Worm (Caenorhabditis elegans) whole organism, L2 larva: ENCODE results near the gene col-75.

ENCODE experiments used
- R02D3.7 ChIP-seq: fragments of 150-350 bp; optimal IDR thresholded peaks from 2 replicates; lab custom pipeline; 2014; ENCODE audit warnings: missing biosample characterization, missing genetic modification characterization
- Y55F3AM.14 ChIP-seq: fragments of 200-800 bp; sonication (Bioruptor generic); optimal IDR thresholded peaks from 2 replicates; lab custom pipeline; 2018; ENCODE audit warnings: mild to moderate bottlenecking, missing genetic modification characterization, missing compliant biosample characterization
- ZK546.5 ChIP-seq: sonication (generic microtip); optimal IDR thresholded peaks from 2 replicates; lab custom pipeline; 2017; ENCODE audit warnings: missing biosample characterization, missing genetic modification characterization
- aly-2 ChIP-seq: fragments of 150-350 bp; optimal IDR thresholded peaks from 2 replicates; lab custom pipeline; 2014; ENCODE audit warnings: missing biosample characterization, missing genetic modification characterization
- blmp-1 ChIP-seq: sonication (generic microtip); optimal IDR thresholded peaks from 2 replicates; lab custom pipeline; 2017; ENCODE audit warnings: missing genetic modification characterization, mild to moderate bottlenecking, missing compliant biosample characterization, antibody characterized with exemption, moderate library complexity; ENCODE audit not compliant: insufficient read depth
- ceh-82 ChIP-seq: fragments of 150-350 bp; optimal IDR thresholded peaks from 2 replicates; lab custom pipeline; 2014; ENCODE audit warnings: missing biosample characterization, missing genetic modification characterization
- crh-2 ChIP-seq: sonication (generic microtip); optimal IDR thresholded peaks from 2 replicates; lab custom pipeline; 2017; ENCODE audit warnings: missing biosample characterization, missing genetic modification characterization
- dmd-4 ChIP-seq: sonication (generic microtip); optimal IDR thresholded peaks from 2 replicates; lab custom pipeline; 2017; ENCODE audit warnings: missing biosample characterization, missing genetic modification characterization
- egl-27 ChIP-seq: sonication (generic microtip); optimal IDR thresholded peaks from 3 replicates; lab custom pipeline; 2017; ENCODE audit warnings: missing biosample characterization, missing genetic modification reagents, missing genetic modification characterization
- elt-1 ChIP-seq: fragments of 150-350 bp; optimal IDR thresholded peaks from 2 replicates; lab custom pipeline; 2014; ENCODE audit warnings: missing biosample characterization, missing genetic modification characterization
- fos-1 ChIP-seq: fragments of 150-350 bp; optimal IDR thresholded peaks from 2 replicates; lab custom pipeline; 2014; ENCODE audit warnings: missing biosample characterization, missing genetic modification characterization
- gmeb-1 ChIP-seq: fragments of 150-350 bp; optimal IDR thresholded peaks from 2 replicates; lab custom pipeline; 2014; ENCODE audit warnings: missing biosample characterization, missing genetic modification characterization
- lin-13 ChIP-seq: fragments of 150-350 bp; optimal IDR thresholded peaks from 2 replicates; lab custom pipeline; 2014; ENCODE audit warnings: missing biosample characterization, missing genetic modification reagents, missing genetic modification characterization
- lsy-2 ChIP-seq, 2 experiments: fragments of 150-350 bp in 1 of 2; sonication (generic microtip) in 1 of 2; optimal IDR thresholded peaks; 2 replicates each; lab custom pipeline; 2014 to 2017; ENCODE audit warnings: missing biosample characterization in 2 of 2, missing genetic modification characterization in 2 of 2
- mab-5 ChIP-seq: fragments of 150-350 bp; optimal IDR thresholded peaks from 2 replicates; lab custom pipeline; 2014; ENCODE audit warnings: missing biosample characterization, missing genetic modification characterization
- mbf-1 ChIP-seq: sonication (generic microtip); optimal IDR thresholded peaks from 2 replicates; lab custom pipeline; 2017; ENCODE audit warnings: missing biosample characterization, missing genetic modification characterization
- mdl-1 ChIP-seq, 2 experiments: fragments of 150-350 bp in 1 of 2; sonication (generic microtip) in 1 of 2; optimal IDR thresholded peaks; 2 replicates each; lab custom pipeline; 2017; ENCODE audit warnings: missing biosample characterization in 2 of 2, missing genetic modification characterization in 2 of 2
- nhr-11 ChIP-seq: fragments of 150-350 bp; optimal IDR thresholded peaks from 2 replicates; lab custom pipeline; 2014; ENCODE audit warnings: missing biosample characterization, missing genetic modification characterization
- nhr-129 ChIP-seq: fragments of 150-350 bp; optimal IDR thresholded peaks from 2 replicates; lab custom pipeline; 2014; ENCODE audit warnings: missing biosample characterization, missing genetic modification characterization
- nhr-21 ChIP-seq: fragments of 150-350 bp; optimal IDR thresholded peaks from 2 replicates; lab custom pipeline; 2014; ENCODE audit warnings: missing biosample characterization, missing genetic modification characterization
- nhr-23 ChIP-seq: fragments of 150-350 bp; optimal IDR thresholded peaks from 2 replicates; lab custom pipeline; 2014; ENCODE audit warnings: missing biosample characterization, missing genetic modification reagents, missing genetic modification characterization
- nhr-237 ChIP-seq: fragments of 150-350 bp; optimal IDR thresholded peaks from 2 replicates; lab custom pipeline; 2014; ENCODE audit warnings: missing biosample characterization, missing genetic modification characterization
- nhr-25 ChIP-seq: fragments of 150-350 bp; sonication (generic microtip); optimal IDR thresholded peaks from 3 replicates; lab custom pipeline; 2014; ENCODE audit warnings: missing biosample characterization, missing genetic modification characterization
- nhr-6 ChIP-seq: fragments of 150-350 bp; optimal IDR thresholded peaks from 2 replicates; lab custom pipeline; 2014; ENCODE audit warnings: missing biosample characterization, missing genetic modification characterization
- nhr-77 ChIP-seq: fragments of 150-350 bp; optimal IDR thresholded peaks from 2 replicates; lab custom pipeline; 2014; ENCODE audit warnings: missing biosample characterization, missing genetic modification characterization
- peb-1 ChIP-seq: fragments of 150-350 bp; optimal IDR thresholded peaks from 2 replicates; lab custom pipeline; 2014; ENCODE audit warnings: missing biosample characterization, missing genetic modification characterization
- sem-4 ChIP-seq: fragments of 150-350 bp; optimal IDR thresholded peaks from 2 replicates; lab custom pipeline; 2014; ENCODE audit warnings: missing biosample characterization, missing genetic modification reagents, missing genetic modification characterization
- sma-3 ChIP-seq: sonication (generic microtip); optimal IDR thresholded peaks from 2 replicates; lab custom pipeline; 2016; ENCODE audit warnings: missing genetic modification reagents, missing genetic modification characterization, missing compliant biosample characterization
- sma-9 ChIP-seq, 2 experiments: fragments of 150-350 bp in 1 of 2; sonication (generic microtip) in 1 of 2; optimal IDR thresholded peaks; 2 replicates each; lab custom pipeline; 2014 to 2016; ENCODE audit warnings: missing genetic modification characterization in 2 of 2, mild to moderate bottlenecking in 1 of 2, missing biosample characterization in 1 of 2, missing compliant biosample characterization in 1 of 2, missing genetic modification reagents in 1 of 2, moderate library complexity in 1 of 2
- snpc-4 ChIP-seq: fragments of 150-350 bp; optimal IDR thresholded peaks from 2 replicates; lab custom pipeline; 2014; ENCODE audit warnings: missing biosample characterization, missing genetic modification characterization
- unc-62 ChIP-seq: fragments of 150-350 bp; optimal IDR thresholded peaks from 2 replicates; lab custom pipeline; 2014; ENCODE audit warnings: missing biosample characterization, missing genetic modification reagents, missing genetic modification characterization
- ztf-11 ChIP-seq: sonication (generic microtip); optimal IDR thresholded peaks from 2 replicates; lab custom pipeline; 2017; ENCODE audit warnings: missing biosample characterization, missing genetic modification characterization
- ztf-4 ChIP-seq: fragments of 150-350 bp; optimal IDR thresholded peaks from 2 replicates; lab custom pipeline; 2014; ENCODE audit warnings: missing biosample characterization, missing genetic modification characterization

Gene col-75

ce11 chrII:6425993-6426392, at the start of gene col-75:
TSS of gene col-75 (plus strand) at chrII:6426293.
- TF ChIP-seq elt-1 (tag; lab: Kevin White, UChicago) (no peak), Y55F3AM.14 (no peak), mdl-1 (tag; optimal IDR thresholded peaks at IDR 0.05; lab: Kevin White, UChicago) (no peak), nhr-25 (tag; lab: Kevin White, UChicago) (no peak), mbf-1 (tag; lab: Kevin White, UChicago) (no peak), sma-3 (GFP tag; lab: Kevin White, UChicago) (no peak)

ce11 chrII:6376693-6377092, 49.4 kb upstream of the col-75 start:
- TF ChIP-seq mab-5 = no peak
- no peak for TF ChIP-seq nhr-6 (tag; lab: Kevin White, UChicago)
- no peak for TF ChIP-seq aly-2
- no peak for TF ChIP-seq lsy-2 (tag; optimal IDR thresholded peaks at IDR 0.05; lab: Kevin White, UChicago)
- TF ChIP-seq nhr-77 (tag; lab: Kevin White, UChicago) = no peak
- no peak for TF ChIP-seq nhr-25 (tag; lab: Kevin White, UChicago)
- no peak for TF ChIP-seq peb-1 (tag; lab: Kevin White, UChicago)
- TF ChIP-seq mbf-1 (tag; lab: Kevin White, UChicago) = no peak
- no peak for TF ChIP-seq ZK546.5
- TF ChIP-seq nhr-23 (tag; lab: Kevin White, UChicago) = no peak
- TF ChIP-seq elt-1 (tag; lab: Kevin White, UChicago) = no peak
- TF ChIP-seq gmeb-1 = no peak
- no peak for TF ChIP-seq Y55F3AM.14
- no peak for TF ChIP-seq unc-62 (GFP tag; lab: Kevin White, UChicago)
- TF ChIP-seq fos-1 (tag; lab: Kevin White, UChicago) = no peak
- TF ChIP-seq ztf-4 (tag; lab: Kevin White, UChicago) = no peak
- no peak for TF ChIP-seq ceh-82
- TF ChIP-seq sem-4 (tag; lab: Kevin White, UChicago) = no peak
- TF ChIP-seq nhr-11 (tag; lab: Kevin White, UChicago) = no peak
- TF ChIP-seq blmp-1 = no peak

ce11 chrII:6377381-6377948, 48.6 kb upstream of the col-75 start:
- TF ChIP-seq sma-9 (GFP tag; optimal IDR thresholded peaks at IDR 0.05; lab: Kevin White, UChicago) = peak; percentile 11
- TF ChIP-seq sma-9 (tag; optimal IDR thresholded peaks at IDR 0.05; lab: Kevin White, UChicago) = no peak
- TF ChIP-seq snpc-4 (tag; lab: Kevin White, UChicago) = no peak
- no peak for TF ChIP-seq egl-27 (tag; lab: Kevin White, UChicago)
- TF ChIP-seq ztf-11 (tag; lab: Kevin White, UChicago) = no peak
- peak; percentile 40 for TF ChIP-seq crh-2 (tag; lab: Kevin White, UChicago)
- peak; percentile 90 for TF ChIP-seq fos-1 (tag; lab: Kevin White, UChicago)
- no peak for TF ChIP-seq R02D3.7 (tag; lab: Kevin White, UChicago)
- peak; percentile 8 for TF ChIP-seq nhr-129 (tag; lab: Kevin White, UChicago)
- peak; percentile 29 for TF ChIP-seq blmp-1

ce11 chrII:6379038-6379563, 47.0 kb upstream of the col-75 start:
- TF ChIP-seq nhr-21 (tag; lab: Kevin White, UChicago) = peak; percentile 69
- TF ChIP-seq sma-9 (GFP tag; optimal IDR thresholded peaks at IDR 0.05; lab: Kevin White, UChicago) = peak; percentile 35
- TF ChIP-seq sma-9 (tag; optimal IDR thresholded peaks at IDR 0.05; lab: Kevin White, UChicago) = no peak
- no peak for TF ChIP-seq gmeb-1
- no peak for TF ChIP-seq blmp-1
- no peak for TF ChIP-seq lin-13 (GFP tag; lab: Kevin White, UChicago)
- TF ChIP-seq sma-3 (GFP tag; lab: Kevin White, UChicago) = peak; percentile 10
- no peak for TF ChIP-seq nhr-129 (tag; lab: Kevin White, UChicago)
- TF ChIP-seq fos-1 (tag; lab: Kevin White, UChicago) = peak; percentile 44
- no peak for TF ChIP-seq nhr-237 (tag; lab: Kevin White, UChicago)

- TF ChIP-seq fos-1 (tag; lab: Kevin White, UChicago) (peak; percentile 3), dmd-4 (no peak)
Observed at ce11 chrII:6380866-6381265, 45.2 kb upstream of the col-75 start, which contains the start of gene F58F12.12. TSS of gene F58F12.12 (plus strand) at chrII:6381166.
